Fruit fly (Drosophila melanogaster) whole organism, embryonic: Measurements from ENCODE around the gene Syx5.

ENCODE experiments used
- Abd-B ChIP-seq: fragments of 200-800 bp; sonication (Bioruptor generic); optimal IDR thresholded peaks from 2 replicates; lab custom pipeline; 2018; ENCODE audit warnings: missing biosample characterization, mild to moderate bottlenecking, missing genetic modification characterization, moderate library complexity
- Atf3 ChIP-seq: fragments of 200-800 bp; sonication (Bioruptor generic); optimal IDR thresholded peaks from 3 replicates; lab custom pipeline; 2016; ENCODE audit warnings: missing biosample characterization, missing genetic modification characterization
- B-H1 ChIP-seq: fragments of 200-800 bp; sonication (Bioruptor generic); IDR thresholded peaks from 3 replicates; pipeline ENCODE4 v1.3.6; 2022; ENCODE audit warnings: missing biosample characterization, missing genetic modification characterization
- Blimp-1 ChIP-seq: fragments of 200-800 bp; sonication (Bioruptor generic); optimal IDR thresholded peaks from 3 replicates; lab custom pipeline; 2018; ENCODE audit warnings: missing biosample characterization, missing genetic modification characterization, mild to moderate bottlenecking, moderate library complexity, missing genetic modification reagents
- CG10267 ChIP-seq: fragments of 200-800 bp; sonication (Bioruptor generic); optimal IDR thresholded peaks from 2 replicates; lab custom pipeline; 2018; ENCODE audit warnings: missing biosample characterization, mild to moderate bottlenecking, missing genetic modification characterization, moderate library complexity
- CG10274 ChIP-seq: fragments of 200-800 bp; sonication (Bioruptor generic); optimal IDR thresholded peaks from 3 replicates; lab custom pipeline; 2017; ENCODE audit warnings: missing biosample characterization, mild to moderate bottlenecking, missing genetic modification characterization
- CG10565 ChIP-seq: fragments of 200-800 bp; sonication (Bioruptor generic); optimal IDR thresholded peaks from 3 replicates; lab custom pipeline; 2016; ENCODE audit warnings: missing biosample characterization, mild to moderate bottlenecking, missing genetic modification characterization
- CG12155 ChIP-seq: fragments of 200-800 bp; sonication (Bioruptor generic); optimal IDR thresholded peaks from 3 replicates; lab custom pipeline; 2016; ENCODE audit warnings: missing biosample characterization, missing genetic modification characterization
- CG12391 ChIP-seq: fragments of 200-800 bp; sonication (Bioruptor generic); optimal IDR thresholded peaks from 3 replicates; lab custom pipeline; 2018; ENCODE audit warnings: missing biosample characterization, mild to moderate bottlenecking, missing genetic modification characterization, moderate library complexity
- CG13424 ChIP-seq: fragments of 200-800 bp; sonication (Bioruptor generic); optimal IDR thresholded peaks from 2 replicates; lab custom pipeline; 2019; ENCODE audit warnings: missing biosample characterization, mild to moderate bottlenecking, missing genetic modification characterization, moderate library complexity
- CG14050 ChIP-seq: fragments of 200-800 bp; sonication (Bioruptor generic); IDR thresholded peaks from 3 replicates; pipeline ENCODE4 v1.3.6; 2022; ENCODE audit warnings: missing biosample characterization, missing genetic modification characterization
- CG14667 ChIP-seq: fragments of 200-800 bp; sonication (Bioruptor generic); IDR thresholded peaks from 2 replicates; pipeline ENCODE4 v1.3.6; 2022; ENCODE audit warnings: missing biosample characterization, missing genetic modification characterization
- CG16779 ChIP-seq: fragments of 200-800 bp; sonication (Bioruptor generic); IDR thresholded peaks from 2 replicates; pipeline ENCODE4 v1.3.6; 2022; ENCODE audit warnings: missing biosample characterization, missing genetic modification characterization
- CG17612 ChIP-seq: fragments of 200-800 bp; sonication (Bioruptor generic); IDR thresholded peaks from 2 replicates; pipeline ENCODE4 v1.3.6; 2022; ENCODE audit warnings: missing biosample characterization, missing genetic modification characterization
- CG17802 ChIP-seq: fragments of 200-800 bp; sonication (Bioruptor generic); optimal IDR thresholded peaks from 2 replicates; lab custom pipeline; 2018; ENCODE audit warnings: missing biosample characterization, mild to moderate bottlenecking, missing genetic modification characterization, moderate library complexity
- CG17829 ChIP-seq: fragments of 200-800 bp; optimal IDR thresholded peaks from 2 replicates; lab custom pipeline; 2019; ENCODE audit warnings: missing biosample characterization, mild to moderate bottlenecking, missing genetic modification characterization, moderate library complexity
- CG18011 ChIP-seq: fragments of 200-800 bp; sonication (Bioruptor generic); optimal IDR thresholded peaks from 2 replicates; lab custom pipeline; 2017; ENCODE audit warnings: missing biosample characterization, missing genetic modification characterization, mild to moderate bottlenecking, moderate library complexity, missing genotype
- CG2678 ChIP-seq: fragments of 200-800 bp; sonication (Bioruptor generic); optimal IDR thresholded peaks from 3 replicates; lab custom pipeline; 2019; ENCODE audit warnings: missing biosample characterization, mild to moderate bottlenecking, missing genetic modification characterization, moderate library complexity
- CG31365 ChIP-seq: fragments of 200-800 bp; sonication (Bioruptor generic); optimal IDR thresholded peaks from 2 replicates; lab custom pipeline; 2018; ENCODE audit warnings: missing biosample characterization, mild to moderate bottlenecking, missing genetic modification characterization
- CG4617 ChIP-seq: fragments of 200-800 bp; sonication (Bioruptor generic); optimal IDR thresholded peaks from 3 replicates; lab custom pipeline; 2016; ENCODE audit warnings: missing biosample characterization, missing genetic modification characterization, borderline replicate concordance
- CG4854 ChIP-seq: fragments of 200-800 bp; sonication (Bioruptor generic); optimal IDR thresholded peaks from 2 replicates; lab custom pipeline; 2016; ENCODE audit warnings: missing biosample characterization, missing genetic modification characterization, inconsistent platforms
- CG8359 ChIP-seq: fragments of 200-800 bp; sonication (Bioruptor generic); optimal IDR thresholded peaks from 2 replicates; lab custom pipeline; 2017; ENCODE audit warnings: missing biosample characterization, mild to moderate bottlenecking, missing genetic modification characterization, borderline replicate concordance
- CG9797 ChIP-seq: fragments of 200-800 bp; sonication (Bioruptor generic); optimal IDR thresholded peaks from 3 replicates; lab custom pipeline; 2018; ENCODE audit warnings: missing biosample characterization, mild to moderate bottlenecking, missing genetic modification characterization
- CG9876 ChIP-seq: fragments of 200-800 bp; sonication (Bioruptor generic); optimal IDR thresholded peaks from 2 replicates; lab custom pipeline; 2016; ENCODE audit warnings: missing biosample characterization, missing genetic modification characterization
- CG9932 ChIP-seq: fragments of 200-800 bp; sonication (Bioruptor generic); IDR thresholded peaks from 2 replicates; pipeline ENCODE4 v1.3.6; 2022; ENCODE audit warnings: missing biosample characterization, missing genetic modification characterization
- CoRest ChIP-seq: fragments of 200-800 bp; sonication (Bioruptor generic); optimal IDR thresholded peaks from 3 replicates; lab custom pipeline; 2018; ENCODE audit warnings: missing biosample characterization, mild to moderate bottlenecking, missing genetic modification characterization, moderate library complexity
- D ChIP-seq, 2 experiments: fragments of 200-800 bp in 1 of 2; fragments of >200 bp in 1 of 2; sonication (Bioruptor generic) in 1 of 2; optimal IDR thresholded peaks; 2 replicates in 1 of 2; 3 replicates in 1 of 2; lab custom pipeline; 2017; ENCODE audit warnings: mild to moderate bottlenecking in 1 of 2, missing biosample characterization in 1 of 2, missing genetic modification characterization in 1 of 2, missing genetic modification reagents in 1 of 2
- Dip3 ChIP-seq: fragments of 200-800 bp; sonication (Bioruptor generic); optimal IDR thresholded peaks from 3 replicates; lab custom pipeline; 2016; ENCODE audit warnings: missing biosample characterization, missing genetic modification characterization
- Doc3 ChIP-seq: fragments of 200-800 bp; sonication (Bioruptor generic); IDR thresholded peaks from 3 replicates; pipeline ENCODE4 v1.3.6; 2022; ENCODE audit warnings: missing biosample characterization, missing genetic modification characterization; ENCODE audit not compliant: partially characterized antibody
- Ets97D ChIP-seq: fragments of 200-800 bp; sonication (Bioruptor generic); optimal IDR thresholded peaks from 3 replicates; lab custom pipeline; 2016; ENCODE audit warnings: missing biosample characterization, missing genetic modification characterization
- MTF-1 ChIP-seq: fragments of 200-800 bp; sonication (Bioruptor generic); optimal IDR thresholded peaks from 2 replicates; lab custom pipeline; 2018; ENCODE audit warnings: missing biosample characterization, mild to moderate bottlenecking, missing genetic modification characterization, borderline replicate concordance
- Myb ChIP-seq: fragments of 200-800 bp; sonication (Bioruptor generic); optimal IDR thresholded peaks from 2 replicates; lab custom pipeline; 2016; ENCODE audit warnings: missing biosample characterization, missing genetic modification characterization
- Nf-YC ChIP-seq: fragments of 200-800 bp; optimal IDR thresholded peaks from 3 replicates; lab custom pipeline; 2019; ENCODE audit warnings: missing biosample characterization, mild to moderate bottlenecking, missing genetic modification characterization, moderate library complexity
- Poxn ChIP-seq: fragments of 200-800 bp; sonication (Bioruptor generic); IDR thresholded peaks from 2 replicates; pipeline ENCODE4 v1.3.6; 2022; ENCODE audit warnings: missing biosample characterization, missing genetic modification characterization
- ac ChIP-seq: fragments of 200-800 bp; sonication (Bioruptor generic); optimal IDR thresholded peaks from 3 replicates; lab custom pipeline; 2017; ENCODE audit warnings: missing biosample characterization, mild to moderate bottlenecking, missing genetic modification characterization
- amos ChIP-seq: fragments of 200-800 bp; sonication (Bioruptor generic); IDR thresholded peaks from 2 replicates; pipeline ENCODE4 v1.3.6; 2022; ENCODE audit warnings: missing biosample characterization, missing genetic modification characterization; ENCODE audit not compliant: partially characterized antibody
- btn ChIP-seq: fragments of 200-800 bp; sonication (Bioruptor generic); optimal IDR thresholded peaks from 2 replicates; lab custom pipeline; 2016; ENCODE audit warnings: missing biosample characterization, missing genetic modification characterization
- crol ChIP-seq: fragments of 200-800 bp; sonication (Bioruptor generic); IDR thresholded peaks from 2 replicates; pipeline ENCODE4 v1.3.6; 2022; ENCODE audit warnings: missing biosample characterization, missing genetic modification characterization
- dpn ChIP-seq, 2 experiments: fragments of 200-800 bp; sonication (Bioruptor generic); optimal IDR thresholded peaks; 3 replicates each; lab custom pipeline; 2016; ENCODE audit warnings: missing biosample characterization in 2 of 2, missing genetic modification characterization in 2 of 2
- grau ChIP-seq: fragments of 200-800 bp; optimal IDR thresholded peaks from 3 replicates; lab custom pipeline; 2019; ENCODE audit warnings: missing biosample characterization, mild to moderate bottlenecking, missing genetic modification characterization, moderate library complexity
- jing ChIP-seq: fragments of 200-800 bp; sonication (Bioruptor generic); optimal IDR thresholded peaks from 2 replicates; lab custom pipeline; 2018; ENCODE audit warnings: missing biosample characterization, mild to moderate bottlenecking, missing genetic modification characterization
- jumu ChIP-seq: fragments of 200-800 bp; sonication (Bioruptor generic); optimal IDR thresholded peaks from 3 replicates; lab custom pipeline; 2016; ENCODE audit warnings: missing biosample characterization, missing genetic modification characterization
- kni ChIP-seq: fragments of 200-800 bp; sonication (Bioruptor generic); optimal IDR thresholded peaks from 3 replicates; lab custom pipeline; 2017; ENCODE audit warnings: mild to moderate bottlenecking, missing biosample characterization, missing genetic modification reagents, missing genetic modification characterization
- maf-S ChIP-seq: fragments of 200-800 bp; sonication (Bioruptor generic); optimal IDR thresholded peaks from 2 replicates; lab custom pipeline; 2016; ENCODE audit warnings: missing biosample characterization, missing genetic modification characterization
- otp ChIP-seq: fragments of 200-800 bp; sonication (Bioruptor generic); IDR thresholded peaks from 3 replicates; pipeline ENCODE4, ENCODE4 v1.3.6; 2022; ENCODE audit warnings: missing biosample characterization, missing genetic modification characterization
- psq ChIP-seq: fragments of 200-800 bp; sonication (Bioruptor generic); optimal IDR thresholded peaks from 2 replicates; lab custom pipeline; 2017; ENCODE audit warnings: missing biosample characterization, missing genetic modification characterization
- slp2 ChIP-seq: fragments of 200-800 bp; sonication (Bioruptor generic); optimal IDR thresholded peaks from 2 replicates; lab custom pipeline; 2016; ENCODE audit warnings: missing biosample characterization, missing genetic modification characterization
- tup ChIP-seq: fragments of 200-800 bp; sonication (Bioruptor generic); optimal IDR thresholded peaks from 2 replicates; lab custom pipeline; 2016; ENCODE audit warnings: missing biosample characterization, mild to moderate bottlenecking, missing genetic modification characterization, moderate library complexity

Syx5 gene

DNA sequence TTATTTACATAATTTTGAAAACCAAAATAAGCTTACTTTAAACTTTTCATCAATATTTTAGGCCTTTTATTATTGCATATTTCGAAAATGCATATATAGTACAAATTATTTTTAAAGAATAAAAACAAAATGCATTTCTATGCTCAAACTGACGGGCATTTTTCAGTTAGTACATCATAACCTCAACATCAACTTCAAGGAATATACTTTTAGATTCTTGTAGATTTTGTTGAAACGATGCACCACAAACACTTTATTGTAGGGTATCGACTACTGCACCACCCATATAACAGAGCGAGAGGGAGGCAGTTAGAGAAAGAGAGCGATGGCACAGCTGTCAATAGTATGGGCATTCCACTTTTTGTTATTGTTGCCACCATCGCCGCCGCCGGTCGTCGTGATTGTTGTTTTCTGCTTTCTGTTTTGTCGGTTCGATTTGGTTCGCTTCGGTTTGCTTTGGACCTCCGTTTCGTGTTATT is 27.3 kb upstream of the Syx5 start (continued):
- peak; percentile 46 for TF ChIP-seq Myb (GFP tag; lab: Kevin White, UChicago)
- TF ChIP-seq CG8359 (GFP tag; lab: Kevin White, UChicago), result peak; percentile 83
- peak; percentile 45 for TF ChIP-seq CG10565 (GFP tag; lab: Kevin White, UChicago)
- peak; percentile 67 for TF ChIP-seq btn (GFP tag; lab: Kevin White, UChicago)
- TF ChIP-seq CG4617 (GFP tag; lab: Kevin White, UChicago), result peak; percentile 86
- TF ChIP-seq slp2, result peak; percentile 86
- TF ChIP-seq Abd-B (GFP tag; lab: Kevin White, UChicago), result peak; percentile 92
- TF ChIP-seq Ets97D (GFP tag; lab: Kevin White, UChicago), result peak; percentile 68
- TF ChIP-seq Atf3, result peak; percentile 81
- TF ChIP-seq CG17802 (tag; lab: Kevin White, UChicago), result peak; percentile 74
- TF ChIP-seq CG9876 (GFP tag; lab: Kevin White, UChicago), result peak; percentile 19
- peak; percentile 71 for TF ChIP-seq CG18011
- peak; percentile 91 for TF ChIP-seq Blimp-1
- TF ChIP-seq Dip3 (GFP tag; lab: Kevin White, UChicago), result peak; percentile 54
- peak; percentile 94 for TF ChIP-seq CG17829 (tag; lab: Kevin White, UChicago)
- peak; percentile 10 for TF ChIP-seq CG9797 (GFP tag; lab: Kevin White, UChicago)
- peak; percentile 82 for TF ChIP-seq CG14050

DNA sequence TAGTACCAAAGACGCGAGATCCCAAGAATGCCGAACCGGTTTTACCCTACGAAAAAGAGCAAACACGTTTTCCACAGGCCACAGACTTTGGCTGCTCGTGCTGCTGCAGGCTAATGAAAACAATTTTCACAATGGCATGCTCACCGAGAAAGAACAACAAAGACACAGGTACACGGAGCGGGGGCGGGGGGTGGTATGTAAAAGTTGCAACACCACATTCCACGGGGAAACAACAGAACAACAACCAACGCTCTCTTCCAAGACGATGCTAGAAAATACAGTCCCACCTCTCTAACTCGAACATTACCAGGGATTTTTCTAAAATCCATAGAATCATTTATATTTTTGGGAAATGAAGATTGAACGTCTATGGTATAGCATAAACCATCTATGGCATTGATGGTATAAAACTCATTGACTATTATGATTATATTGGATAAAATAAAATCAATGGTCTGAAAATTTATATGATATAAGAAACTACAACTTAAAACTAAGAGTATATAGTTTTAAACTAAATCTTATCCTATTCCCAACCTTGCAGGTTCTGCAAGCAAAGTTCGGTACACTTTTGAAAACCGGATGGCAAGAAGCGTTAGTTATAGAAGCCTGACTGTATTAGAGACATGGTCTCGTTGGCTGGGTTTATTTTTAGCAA is 25.6 kb upstream of the Syx5 start:
- TF ChIP-seq Nf-YC (tag; lab: Kevin White, UChicago) (no peak), CG10267 (peak; percentile 8), CG14667 (no peak), D (optimal IDR thresholded peaks at IDR 0.05; lab: Kevin White, UChicago) (no peak), D (GFP tag; optimal IDR thresholded peaks at IDR 0.05; lab: Kevin White, UChicago) (no peak), B-H1 (GFP tag; lab: Robert Waterston, UW) (no peak), CG16779 (GFP tag; lab: Robert Waterston, UW) (no peak), Doc3 (GFP tag; lab: Robert Waterston, UW) (no peak), grau (peak; percentile 92), CG17612 (GFP tag; lab: Robert Waterston, UW) (no peak), kni (GFP tag; lab: Kevin White, UChicago) (peak; percentile 19), tup (GFP tag; lab: Kevin White, UChicago) (no peak), CG31365 (tag; lab: Kevin White, UChicago) (no peak), CoRest (peak; percentile 36), otp (GFP tag; lab: Robert Waterston, UW) (no peak), CG2678 (peak; percentile 20), MTF-1 (GFP tag; lab: Kevin White, UChicago) (no peak), maf-S (no peak), ac (GFP tag; lab: Kevin White, UChicago) (no peak), jumu (GFP tag; lab: Kevin White, UChicago) (no peak), CG13424 (tag; lab: Kevin White, UChicago) (peak; percentile 35), CG12155 (GFP tag; lab: Kevin White, UChicago) (no peak), CG10274 (GFP tag; lab: Kevin White, UChicago) (no peak), CG9932 (no peak), amos (GFP tag; lab: Robert Waterston, UW) (no peak), dpn (GFP tag; optimal IDR thresholded peaks at IDR 0.05; lab: Kevin White, UChicago) (no peak), psq (GFP tag; lab: Kevin White, UChicago) (no peak), CG4854 (GFP tag; lab: Kevin White, UChicago) (no peak), Poxn (GFP tag; lab: Robert Waterston, UW) (no peak), CG12391 (tag; lab: Kevin White, UChicago) (peak; percentile 7), jing (GFP tag; lab: Kevin White, UChicago) (no peak), crol (GFP tag; lab: Robert Waterston, UW) (peak; percentile 83)
